Fruit fly (Drosophila melanogaster): ENCODE data around the gene dpr5.

dm6 chr3R:11554982-11555381 lies 55.2 kb downstream of the dpr5 start:
- TF ChIP-seq CG8478 (optimal IDR thresholded peaks at IDR 0.05): no peak
- no peak for TF ChIP-seq CTCF (optimal IDR thresholded peaks at IDR 0.05)
